Fruit fly (Drosophila melanogaster) whole organism, embryonic: ENCODE results near the gene Tsc1.

Experiments
- Antp ChIP-seq: fragments of 200-800 bp; sonication (Bioruptor generic); optimal IDR thresholded peaks from 3 replicates; lab custom pipeline; 2016; ENCODE audit warnings: missing biosample characterization, missing genetic modification characterization
- Blimp-1 ChIP-seq: fragments of 200-800 bp; sonication (Bioruptor generic); optimal IDR thresholded peaks from 3 replicates; lab custom pipeline; 2018; ENCODE audit warnings: missing biosample characterization, missing genetic modification characterization, mild to moderate bottlenecking, moderate library complexity, missing genetic modification reagents
- CG1024 ChIP-seq: fragments of 200-800 bp; sonication (Bioruptor generic); IDR thresholded peaks from 2 replicates; pipeline ENCODE4 v1.3.6; 2022; ENCODE audit warnings: missing biosample characterization, missing genetic modification characterization
- CG11398 ChIP-seq: fragments of 200-800 bp; sonication (Bioruptor generic); optimal IDR thresholded peaks from 2 replicates; lab custom pipeline; 2016; ENCODE audit warnings: missing biosample characterization, missing genetic modification characterization
- CG12219 ChIP-seq: fragments of 200-800 bp; sonication (Bioruptor generic); optimal IDR thresholded peaks from 3 replicates; lab custom pipeline; 2018; ENCODE audit warnings: missing biosample characterization, mild to moderate bottlenecking, missing genetic modification characterization
- CG1233 ChIP-seq: fragments of 200-800 bp; sonication (Bioruptor generic); optimal IDR thresholded peaks from 4 replicates; lab custom pipeline; 2018; ENCODE audit warnings: missing biosample characterization, mild to moderate bottlenecking, missing genetic modification characterization
- CG12391 ChIP-seq: fragments of 200-800 bp; sonication (Bioruptor generic); optimal IDR thresholded peaks from 3 replicates; lab custom pipeline; 2018; ENCODE audit warnings: missing biosample characterization, mild to moderate bottlenecking, missing genetic modification characterization, moderate library complexity
- CG18619 ChIP-seq: fragments of 200-800 bp; sonication (Bioruptor generic); optimal IDR thresholded peaks from 3 replicates; lab custom pipeline; 2017; ENCODE audit warnings: missing biosample characterization, mild to moderate bottlenecking, missing genetic modification characterization
- CG2202 ChIP-seq: fragments of 200-800 bp; sonication (Bioruptor generic); optimal IDR thresholded peaks from 2 replicates; lab custom pipeline; 2018; ENCODE audit warnings: missing biosample characterization, mild to moderate bottlenecking, missing genetic modification characterization
- CG2875 ChIP-seq: fragments of 200-800 bp; sonication (Bioruptor generic); optimal IDR thresholded peaks from 2 replicates; lab custom pipeline; 2017; ENCODE audit warnings: missing biosample characterization, mild to moderate bottlenecking, missing genetic modification characterization, missing genetic modification reagents
- CG3065 ChIP-seq: fragments of 200-800 bp; sonication (Bioruptor generic); optimal IDR thresholded peaks from 2 replicates; lab custom pipeline; 2016; ENCODE audit warnings: missing biosample characterization, missing genetic modification characterization
- CG31224 ChIP-seq: fragments of 200-800 bp; sonication (Bioruptor generic); IDR thresholded peaks from 2 replicates; pipeline ENCODE4 v1.3.6; 2022; ENCODE audit warnings: missing biosample characterization, missing genetic modification characterization
- CG42726 ChIP-seq: fragments of 200-800 bp; sonication (Bioruptor generic); IDR thresholded peaks from 2 replicates; pipeline ENCODE4 v1.3.6; 2022; ENCODE audit warnings: missing biosample characterization, missing genetic modification characterization; ENCODE audit not compliant: partially characterized antibody
- CG4282 ChIP-seq: fragments of 200-800 bp; sonication (Bioruptor generic); optimal IDR thresholded peaks from 2 replicates; lab custom pipeline; 2016; ENCODE audit warnings: missing biosample characterization, missing genetic modification characterization
- CG7372 ChIP-seq: fragments of 200-800 bp; sonication (Bioruptor generic); IDR thresholded peaks from 2 replicates; pipeline ENCODE4 v1.3.6; 2022; ENCODE audit warnings: missing biosample characterization, missing genetic modification characterization
- CG7987 ChIP-seq: fragments of 200-800 bp; sonication (Bioruptor generic); optimal IDR thresholded peaks from 2 replicates; lab custom pipeline; 2018; ENCODE audit warnings: missing biosample characterization, mild to moderate bottlenecking, missing genetic modification characterization, moderate library complexity
- CG8089 ChIP-seq: fragments of 200-800 bp; sonication (Bioruptor generic); optimal IDR thresholded peaks from 3 replicates; lab custom pipeline; 2016; ENCODE audit warnings: missing biosample characterization, missing genetic modification characterization
- CG8281 ChIP-seq: fragments of 200-800 bp; sonication (Bioruptor generic); optimal IDR thresholded peaks from 2 replicates; lab custom pipeline; 2018; ENCODE audit warnings: missing biosample characterization, mild to moderate bottlenecking, missing genetic modification characterization, moderate library complexity
- CG8359 ChIP-seq: fragments of 200-800 bp; sonication (Bioruptor generic); optimal IDR thresholded peaks from 2 replicates; lab custom pipeline; 2017; ENCODE audit warnings: missing biosample characterization, mild to moderate bottlenecking, missing genetic modification characterization, borderline replicate concordance
- CG9215 ChIP-seq: fragments of 200-800 bp; sonication (Bioruptor generic); IDR thresholded peaks from 2 replicates; pipeline ENCODE4 v1.3.6; 2022; ENCODE audit warnings: missing biosample characterization, missing genetic modification characterization
- CG9817 ChIP-seq: fragments of 200-800 bp; sonication (Bioruptor generic); optimal IDR thresholded peaks from 2 replicates; lab custom pipeline; 2018; ENCODE audit warnings: missing biosample characterization, mild to moderate bottlenecking, missing genetic modification characterization, moderate library complexity
- CG9876 ChIP-seq: fragments of 200-800 bp; sonication (Bioruptor generic); optimal IDR thresholded peaks from 2 replicates; lab custom pipeline; 2016; ENCODE audit warnings: missing biosample characterization, missing genetic modification characterization
- CTCF ChIP-seq: fragments of 200-800 bp; sonication (Bioruptor generic); optimal IDR thresholded peaks from 2 replicates; lab custom pipeline; 2017; ENCODE audit warnings: missing biosample characterization, mild to moderate bottlenecking, missing genetic modification characterization, moderate library complexity
- D19A ChIP-seq: fragments of 200-800 bp; optimal IDR thresholded peaks from 3 replicates; lab custom pipeline; 2019; ENCODE audit warnings: missing biosample characterization, mild to moderate bottlenecking, missing genetic modification characterization, moderate library complexity
- Dp ChIP-seq: fragments of 200-800 bp; sonication (Bioruptor generic); optimal IDR thresholded peaks from 2 replicates; lab custom pipeline; 2018; ENCODE audit warnings: missing biosample characterization, mild to moderate bottlenecking, missing genetic modification characterization, moderate library complexity
- Drgx ChIP-seq: fragments of 200-800 bp; sonication (Bioruptor generic); IDR thresholded peaks from 2 replicates; pipeline ENCODE4 v1.3.6; 2022; ENCODE audit warnings: missing biosample characterization, missing genetic modification characterization
- MTF-1 ChIP-seq: fragments of 200-800 bp; sonication (Bioruptor generic); optimal IDR thresholded peaks from 2 replicates; lab custom pipeline; 2018; ENCODE audit warnings: missing biosample characterization, mild to moderate bottlenecking, missing genetic modification characterization, borderline replicate concordance
- Med ChIP-seq: fragments of 200-800 bp; sonication (Bioruptor generic); peaks from one replicate; lab custom pipeline; 2016; ENCODE audit warnings: missing biosample characterization, missing genetic modification characterization, mild to moderate bottlenecking, inconsistent platforms, moderate library complexity
- Nf-YB ChIP-seq: fragments of 200-800 bp; sonication (Bioruptor generic); optimal IDR thresholded peaks from 3 replicates; lab custom pipeline; 2019; ENCODE audit warnings: missing biosample characterization, mild to moderate bottlenecking, missing genetic modification characterization, moderate library complexity
- Oli ChIP-seq: fragments of 200-800 bp; sonication (Bioruptor generic); optimal IDR thresholded peaks from 2 replicates; lab custom pipeline; 2018; ENCODE audit warnings: missing biosample characterization, mild to moderate bottlenecking, missing genetic modification characterization, moderate library complexity
- Ravus ChIP-seq: fragments of 200-800 bp; sonication (Bioruptor generic); IDR thresholded peaks from 2 replicates; pipeline ENCODE4 v1.3.6; 2022; ENCODE audit warnings: missing biosample characterization, missing genetic modification characterization
- Sin3A ChIP-seq: fragments of >200 bp; optimal IDR thresholded peaks from 2 replicates; lab custom pipeline; 2018
- ara ChIP-seq: fragments of 200-800 bp; sonication (Bioruptor generic); IDR thresholded peaks from 2 replicates; pipeline ENCODE4 v1.3.6; 2022; ENCODE audit warnings: missing biosample characterization, missing genetic modification characterization
- btn ChIP-seq: fragments of 200-800 bp; sonication (Bioruptor generic); optimal IDR thresholded peaks from 2 replicates; lab custom pipeline; 2016; ENCODE audit warnings: missing biosample characterization, missing genetic modification characterization
- corto ChIP-seq: fragments of 200-800 bp; sonication (Bioruptor generic); optimal IDR thresholded peaks from 2 replicates; lab custom pipeline; 2016; ENCODE audit warnings: missing biosample characterization, mild to moderate bottlenecking, missing genetic modification characterization, moderate library complexity
- croc ChIP-seq: fragments of 200-800 bp; sonication (Bioruptor generic); conservative IDR thresholded peaks from 3 replicates; pipeline ENCODE4 v1.3.6; 2022; ENCODE audit warnings: missing biosample characterization, missing genetic modification characterization
- dati ChIP-seq: fragments of 200-800 bp; sonication (Bioruptor generic); IDR thresholded peaks from 2 replicates; pipeline ENCODE4 v1.3.6; 2022; ENCODE audit warnings: missing biosample characterization, missing genetic modification characterization
- gce ChIP-seq: fragments of 200-800 bp; sonication (Bioruptor generic); IDR thresholded peaks from 3 replicates; pipeline ENCODE4 v1.3.6; 2022; ENCODE audit warnings: missing biosample characterization, missing genetic modification characterization
- gsb ChIP-seq: fragments of 200-800 bp; sonication (Bioruptor generic); IDR thresholded peaks from 2 replicates; pipeline ENCODE4 v1.3.6; 2022; ENCODE audit warnings: missing biosample characterization, missing genetic modification characterization
- ind ChIP-seq: fragments of 200-800 bp; sonication (Bioruptor generic); optimal IDR thresholded peaks from 3 replicates; lab custom pipeline; 2016; ENCODE audit warnings: missing biosample characterization, missing genetic modification characterization
- nau ChIP-seq: fragments of 200-800 bp; sonication (Bioruptor generic); optimal IDR thresholded peaks from 3 replicates; lab custom pipeline; 2017; ENCODE audit warnings: missing biosample characterization, mild to moderate bottlenecking, missing genetic modification characterization, missing genetic modification reagents
- org-1 ChIP-seq: fragments of 200-800 bp; sonication (Bioruptor generic); optimal IDR thresholded peaks from 2 replicates; lab custom pipeline; 2017; ENCODE audit warnings: missing biosample characterization, missing genetic modification characterization
- pnt ChIP-seq: fragments of 200-800 bp; sonication (Bioruptor generic); optimal IDR thresholded peaks from 3 replicates; lab custom pipeline; 2016; ENCODE audit warnings: missing biosample characterization, missing genetic modification characterization
- psq ChIP-seq: fragments of 200-800 bp; sonication (Bioruptor generic); optimal IDR thresholded peaks from 2 replicates; lab custom pipeline; 2017; ENCODE audit warnings: missing biosample characterization, missing genetic modification characterization
- pum ChIP-seq: fragments of 200-800 bp; sonication (Bioruptor generic); optimal IDR thresholded peaks from 2 replicates; lab custom pipeline; 2016; ENCODE audit warnings: missing biosample characterization, missing genetic modification characterization
- ro ChIP-seq: fragments of 200-800 bp; sonication (Bioruptor generic); IDR thresholded peaks from 2 replicates; pipeline ENCODE4 v1.3.6; 2022; ENCODE audit warnings: missing biosample characterization, missing genetic modification characterization
- scrt ChIP-seq: fragments of 200-800 bp; sonication (Bioruptor generic); optimal IDR thresholded peaks from 2 replicates; lab custom pipeline; 2018; ENCODE audit warnings: missing biosample characterization, mild to moderate bottlenecking, missing genetic modification characterization, moderate library complexity
- slbo ChIP-seq: fragments of 200-800 bp; sonication (Bioruptor generic); IDR thresholded peaks from 2 replicates; pipeline ENCODE4 v1.3.6; 2022; ENCODE audit warnings: missing biosample characterization, missing genetic modification characterization
- stc ChIP-seq: fragments of 200-800 bp; sonication (Bioruptor generic); IDR thresholded peaks from 2 replicates; pipeline ENCODE4 v1.3.6; 2022; ENCODE audit warnings: missing biosample characterization, missing genetic modification characterization
- tgo ChIP-seq: fragments of 200-800 bp; sonication (Bioruptor generic); IDR thresholded peaks from 3 replicates; pipeline ENCODE4 v1.3.6; 2022; ENCODE audit warnings: missing biosample characterization, missing genetic modification characterization
- usp ChIP-seq: fragments of >200 bp; optimal IDR thresholded peaks from 2 replicates; lab custom pipeline; 2017; ENCODE audit warnings: missing biosample characterization, missing genetic modification characterization
- vvl ChIP-seq: fragments of 200-800 bp; sonication (Bioruptor generic); IDR thresholded peaks from 2 replicates; pipeline ENCODE4 v1.3.6; 2022; ENCODE audit warnings: missing biosample characterization, missing genetic modification characterization

Gene Tsc1

dm6 chr3R:24163556-24164022, 33.5 kb downstream of the Tsc1 start, which contains the start of gene Apc2 (continued):
- TF ChIP-seq CG31224 (GFP tag; lab: Robert Waterston, UW) (peak; percentile 32; the same call in 1 of the 2 replicates), slbo (GFP tag; lab: Robert Waterston, UW) (peak; percentile 82), gsb (GFP tag; lab: Robert Waterston, UW) (no peak), Blimp-1 (GFP tag; lab: Kevin White, UChicago) (peak; percentile 60), CG9215 (GFP tag; lab: Robert Waterston, UW) (no peak), CG3065 (GFP tag; lab: Kevin White, UChicago) (no peak), nau (GFP tag; lab: Kevin White, UChicago) (no peak), Ravus (GFP tag; lab: Robert Waterston, UW) (no peak), Drgx (GFP tag; lab: Robert Waterston, UW) (peak; percentile 52; the same call in 1 of the 2 replicates), CG9817 (tag; lab: Kevin White, UChicago) (peak; percentile 58), Sin3A (lab: Kevin White, UChicago) (no peak), CG8089 (GFP tag; lab: Kevin White, UChicago) (no peak), CG2875 (GFP tag; lab: Kevin White, UChicago) (no peak), CTCF (GFP tag; lab: Kevin White, UChicago) (no peak), CG1233 (peak; percentile 51), dati (no peak), CG7987 (GFP tag; lab: Kevin White, UChicago) (no peak), CG4282 (GFP tag; lab: Kevin White, UChicago) (no peak), vvl (GFP tag; lab: Robert Waterston, UW) (peak; percentile 63), psq (peak; percentile 10), CG9876 (GFP tag; lab: Kevin White, UChicago) (no peak), croc (no peak), gce (GFP tag; lab: Robert Waterston, UW) (0 out of 3 replicates have a peak, but pooled peaks have one; percentile 8), CG12391 (tag; lab: Kevin White, UChicago) (peak; percentile 82), pum (GFP tag; lab: Kevin White, UChicago) (peak; percentile 21), corto (GFP tag; lab: Kevin White, UChicago) (no peak), ara (peak; percentile 55; the same call in 1 of the 2 replicates), CG18619 (GFP tag; lab: Kevin White, UChicago) (peak; percentile 39), CG12219 (GFP tag; lab: Kevin White, UChicago) (peak; percentile 5), CG2202 (tag; lab: Kevin White, UChicago) (no peak), tgo (GFP tag; lab: Robert Waterston, UW) (peak; percentile 56; the same call in 1 of the 3 replicates), CG7372 (no peak), CG8359 (no peak), Antp (GFP tag; lab: Kevin White, UChicago) (no peak), CG42726 (GFP tag; lab: Robert Waterston, UW) (no peak), Oli (tag; lab: Kevin White, UChicago) (peak; percentile 57), D19A (tag; lab: Kevin White, UChicago) (peak; percentile 65), scrt (peak; percentile 36), ind (GFP tag; lab: Kevin White, UChicago) (peak; percentile 36), CG1024 (GFP tag; lab: Robert Waterston, UW) (no peak), MTF-1 (GFP tag; lab: Kevin White, UChicago) (no peak), Dp (GFP tag; lab: Kevin White, UChicago) (peak; percentile 17), org-1 (GFP tag; lab: Kevin White, UChicago) (no peak), CG8281 (tag; lab: Kevin White, UChicago) (no peak), pnt (GFP tag; lab: Kevin White, UChicago) (no peak), Nf-YB (peak; percentile 35), stc (peak; percentile 59; the same call in 1 of the 2 replicates), Med (GFP tag; lab: Kevin White, UChicago) (peak; percentile 77), usp (no peak), btn (GFP tag; lab: Kevin White, UChicago) (no peak), ro (GFP tag; lab: Robert Waterston, UW) (no peak), CG11398 (GFP tag; lab: Kevin White, UChicago) (no peak)
